Fruit fly (Drosophila melanogaster): ENCODE data around the gene Or33b.

DNA sequence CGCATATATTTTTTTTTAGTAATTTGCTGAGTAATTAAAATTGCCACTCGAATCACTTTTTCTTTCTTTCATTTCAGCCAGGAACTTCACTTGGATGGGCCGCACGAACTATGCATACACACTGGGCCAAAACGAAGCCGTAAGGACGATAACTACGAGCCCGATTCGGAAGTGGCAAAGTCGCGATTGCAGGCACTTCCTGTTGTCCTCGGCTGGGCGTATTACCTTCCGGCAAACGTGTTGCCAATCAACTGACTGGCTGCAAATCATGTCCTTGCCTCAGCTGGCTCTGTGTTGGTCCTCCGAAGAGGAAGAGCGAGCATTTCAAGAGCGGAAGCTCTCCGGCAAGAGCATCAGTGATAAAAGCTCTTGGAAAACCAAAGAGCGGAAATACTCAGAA is 32.6 kb upstream of the Or33b start:
- no peak for TF ChIP-seq CG8478 (optimal IDR thresholded peaks at IDR 0.05)
- no peak for TF ChIP-seq psq (optimal IDR thresholded peaks at IDR 0.05)
